Fruit fly (Drosophila melanogaster): ENCODE data around the gene CG13917.
A peak's percentile ranks its signal among the peaks of the same experiment; 100 is the strongest.

CG13917 gene

DNA sequence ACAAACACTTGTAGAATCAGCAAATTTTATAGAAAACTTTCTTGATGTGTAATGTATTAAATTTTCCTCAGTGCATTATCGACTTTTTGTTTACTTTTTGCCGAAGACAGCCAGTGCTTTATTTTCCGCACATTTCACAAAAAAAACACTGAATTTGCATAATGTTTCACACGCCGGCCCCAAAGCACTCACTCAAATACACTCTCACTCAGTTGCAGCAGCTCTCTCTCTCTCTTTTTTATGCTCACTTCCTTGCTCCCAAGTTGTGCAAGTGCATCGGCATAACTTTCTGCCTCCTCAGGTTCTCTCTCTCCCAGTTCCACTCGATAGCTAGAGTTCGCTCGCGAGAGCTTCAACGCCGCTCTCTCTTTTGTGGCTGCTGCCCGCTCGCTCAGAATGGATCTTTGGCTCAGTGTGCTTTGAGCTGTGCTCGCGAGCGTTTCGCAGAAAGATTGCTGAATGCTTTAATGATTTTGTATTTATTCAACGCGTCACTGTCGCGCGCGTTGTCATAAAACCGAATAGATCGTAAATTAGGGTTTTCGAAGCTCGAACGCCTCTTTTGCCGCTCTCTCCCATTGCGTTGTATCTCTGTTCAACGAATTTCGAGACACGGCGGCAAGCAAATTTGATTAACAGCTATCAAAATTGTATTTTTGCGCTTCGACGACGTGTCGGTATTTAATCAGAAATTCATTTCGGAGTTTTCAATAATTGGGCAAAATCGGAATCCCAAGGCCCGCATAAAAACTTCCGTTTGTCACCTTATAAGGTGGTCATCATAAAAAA, 10.0 kb downstream of the CG13917 start:
- TF ChIP-seq noc (tag; optimal IDR thresholded peaks at IDR 0.05), result peak; percentile 70

DNA sequence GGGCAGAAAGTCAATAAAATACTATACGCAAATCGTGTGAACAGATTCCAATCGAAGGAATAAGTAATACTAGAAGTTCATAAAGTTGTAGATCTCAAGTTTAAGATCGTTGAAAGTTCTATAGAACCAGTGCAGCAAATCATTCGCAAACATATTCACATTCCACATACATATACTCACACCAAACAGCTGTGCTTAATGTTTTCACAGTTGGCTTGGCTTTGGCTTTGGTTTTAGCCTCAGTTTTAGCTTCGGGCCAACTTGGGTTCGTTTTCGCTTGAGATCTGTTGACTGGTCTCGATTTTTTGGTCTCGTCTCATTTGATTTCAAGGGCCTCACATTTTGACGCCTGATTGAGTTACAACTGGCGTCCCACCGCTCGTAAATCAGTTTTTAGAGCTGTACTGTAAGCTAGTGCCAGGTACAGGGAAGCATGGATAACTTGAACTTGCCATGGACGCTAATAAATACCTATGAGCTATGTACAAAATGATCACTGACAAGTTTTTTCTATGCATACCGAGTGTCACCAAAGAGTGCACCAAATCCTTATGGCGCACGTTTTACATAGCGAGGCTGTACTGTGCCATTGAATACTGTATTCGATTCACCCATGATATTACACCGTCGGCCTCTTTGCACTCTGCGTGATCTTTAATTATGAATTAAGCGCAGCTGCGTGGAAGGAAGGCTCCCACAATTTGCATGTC, 10.8 kb downstream of the CG13917 start:
- TF ChIP-seq noc (tag; optimal IDR thresholded peaks at IDR 0.05), result peak; percentile 57

DNA sequence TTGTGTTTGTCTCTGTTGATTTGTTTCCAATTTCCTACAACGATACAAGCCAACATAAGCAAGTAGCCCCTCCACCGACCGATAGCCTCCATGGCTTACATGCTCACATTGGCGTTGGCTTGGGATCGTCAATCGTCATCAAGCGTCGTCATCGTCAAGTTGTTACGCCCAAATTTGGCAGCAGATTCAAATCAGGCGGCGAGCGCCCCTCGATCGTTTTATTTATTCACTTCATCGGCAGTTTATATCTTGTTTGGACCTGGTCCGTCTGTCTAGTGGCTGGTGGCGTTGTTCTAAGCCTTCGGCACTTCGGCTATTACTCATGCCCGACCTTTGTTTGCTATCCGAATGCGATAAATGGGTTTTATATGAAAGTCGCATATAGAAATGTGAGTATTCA, 13.7 kb downstream of the CG13917 start:
- TF ChIP-seq noc (tag; optimal IDR thresholded peaks at IDR 0.05), result no peak

DNA sequence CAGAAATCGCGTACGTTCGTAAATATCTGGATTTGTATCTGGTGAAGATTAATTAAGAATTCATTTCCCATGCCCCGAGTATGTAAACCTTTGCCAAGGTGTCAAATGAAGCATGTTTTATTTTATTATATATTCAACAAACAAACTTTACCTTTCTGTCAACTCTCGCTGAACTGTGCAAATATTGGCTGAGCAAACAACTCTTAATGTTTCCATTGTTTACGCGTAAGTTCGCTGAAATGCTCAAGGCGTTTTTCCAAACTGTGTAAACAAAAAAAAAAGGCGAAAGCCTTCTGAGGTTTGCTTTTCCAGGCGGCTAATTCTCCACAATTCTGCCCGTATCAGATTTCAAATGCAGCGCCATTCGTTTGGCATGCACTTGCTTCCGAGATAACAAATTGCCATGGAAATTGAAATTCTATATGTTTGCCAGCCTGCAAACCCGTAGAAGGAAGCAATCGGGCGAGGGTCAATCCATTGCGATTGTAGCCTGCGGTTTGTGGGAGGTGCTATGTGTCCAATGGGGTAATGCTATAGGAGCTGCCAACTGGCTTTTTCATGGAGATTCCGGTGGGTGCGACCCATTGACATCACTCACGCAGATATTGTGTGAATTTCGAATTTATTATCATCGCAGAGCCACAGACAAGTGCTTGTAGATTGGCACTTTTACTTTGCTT, 15.3 kb downstream of the CG13917 start:
- TF ChIP-seq noc (tag; optimal IDR thresholded peaks at IDR 0.05), result peak; percentile 86

DNA sequence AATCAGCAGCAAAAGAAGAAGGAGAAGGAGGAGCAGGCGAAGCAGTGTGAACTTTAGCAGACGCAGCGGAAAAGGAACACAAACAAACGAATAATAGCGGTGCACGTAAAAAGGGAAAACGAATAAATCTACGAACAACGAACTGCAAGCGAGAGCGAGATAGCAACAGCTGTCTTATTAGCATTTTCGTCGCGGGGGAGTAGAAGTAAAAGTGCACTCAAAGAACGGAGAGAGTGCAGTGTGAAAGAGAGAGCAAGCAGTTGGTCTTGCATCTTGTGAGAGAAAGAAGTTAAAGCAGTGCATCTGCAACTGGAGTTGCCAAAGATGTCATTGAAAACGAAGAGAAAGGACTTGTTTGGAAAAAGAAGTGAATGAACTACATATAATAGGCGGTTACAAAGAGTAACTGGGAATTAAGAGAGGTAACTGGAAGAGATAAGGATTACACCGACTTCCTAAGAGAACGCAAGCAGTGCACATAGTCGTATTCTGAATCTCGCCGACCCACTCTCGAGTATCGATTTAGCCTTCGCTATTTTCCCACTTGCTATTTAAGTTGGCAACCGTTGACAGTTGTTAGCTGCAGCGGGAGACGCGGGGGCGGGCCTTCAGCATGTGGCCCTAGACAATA, 16.4 kb downstream of the CG13917 start:
- no peak for TF ChIP-seq noc (tag; optimal IDR thresholded peaks at IDR 0.05)

DNA sequence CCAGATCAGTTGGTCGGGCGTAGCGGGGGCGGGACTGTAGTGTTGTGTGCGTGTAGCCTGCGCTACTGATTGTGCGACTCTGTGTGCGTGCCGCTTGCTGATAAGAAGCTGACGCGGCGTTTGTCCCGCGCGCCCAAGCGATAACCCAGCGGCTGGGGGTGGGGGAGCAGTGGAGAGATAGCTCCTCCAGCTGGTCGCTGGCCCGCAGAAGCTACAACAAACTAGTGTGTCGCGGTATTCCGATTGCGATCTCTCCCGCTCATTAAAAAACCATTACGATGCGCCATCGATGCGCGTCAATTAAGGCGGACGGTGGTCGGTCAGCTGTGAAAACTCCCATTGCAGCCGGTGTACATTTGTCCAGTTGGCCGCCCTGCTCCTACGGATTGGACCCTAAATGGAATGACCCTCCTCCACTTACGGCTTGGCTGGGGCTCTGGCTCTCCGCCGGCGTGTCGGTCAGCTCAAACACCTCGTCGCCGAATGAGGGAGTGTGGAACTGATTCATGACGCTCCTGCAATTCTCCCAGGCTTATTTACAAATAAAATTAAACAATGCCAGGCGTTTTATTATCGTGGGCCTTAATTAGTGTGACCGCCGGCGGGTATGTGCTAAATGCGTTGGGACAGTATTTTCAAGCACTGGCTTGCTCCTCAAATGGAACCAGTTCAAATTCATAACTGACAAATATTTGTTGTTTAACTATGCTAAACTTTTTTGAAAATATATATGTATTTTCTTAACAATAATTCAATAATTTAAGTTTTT, 25.7 kb downstream of the CG13917 start, which contains the start of gene CG12104:
TSS of gene CG12104 (minus strand) at position 611 of the 769 bp plus-strand sequence.
- TF ChIP-seq noc (tag; optimal IDR thresholded peaks at IDR 0.05), result peak; percentile 80

DNA sequence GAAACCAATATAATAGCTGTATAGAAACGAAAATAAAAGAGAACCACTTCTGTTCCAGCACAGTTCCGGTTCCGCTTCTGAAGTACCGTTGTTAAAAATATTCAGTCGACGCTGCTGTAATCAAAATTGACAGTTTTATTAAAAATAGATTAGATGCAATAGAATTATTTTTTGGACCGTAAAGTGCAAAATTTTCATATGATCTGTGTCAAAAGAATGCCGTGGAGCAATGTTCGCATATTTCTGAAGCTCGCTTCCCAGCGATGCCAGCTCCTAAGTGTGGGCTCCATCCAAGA, 26.3 kb downstream of the CG13917 start, which contains the start of the genes CG18170 and CG33791:
TSS of gene CG18170 (plus strand) at position 122 of the 296 bp plus-strand sequence.
TSS of gene CG33791 (plus strand) at position 122 of the 296 bp plus-strand sequence.
- TF ChIP-seq noc (tag; optimal IDR thresholded peaks at IDR 0.05), result no peak

DNA sequence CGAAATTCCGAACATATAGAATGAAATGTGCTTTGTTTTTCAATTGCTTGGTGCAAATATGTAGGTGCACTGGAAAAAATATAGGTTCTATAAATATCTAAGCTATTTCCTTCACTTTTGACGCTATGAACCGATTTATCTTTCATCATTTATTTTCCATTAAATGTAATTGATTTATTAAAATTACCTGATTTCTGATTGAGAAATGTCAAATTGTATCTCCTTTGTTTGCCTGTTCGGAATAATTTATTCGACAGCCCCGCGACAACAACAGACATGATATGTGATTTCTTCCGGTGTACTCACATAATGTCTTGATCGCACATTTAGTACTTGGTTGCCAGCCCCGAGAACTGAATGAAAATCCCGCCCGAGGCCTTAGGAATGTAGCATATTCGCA, 33.1 kb downstream of the CG13917 start:
- TF ChIP-seq noc (tag; optimal IDR thresholded peaks at IDR 0.05), result no peak

DNA sequence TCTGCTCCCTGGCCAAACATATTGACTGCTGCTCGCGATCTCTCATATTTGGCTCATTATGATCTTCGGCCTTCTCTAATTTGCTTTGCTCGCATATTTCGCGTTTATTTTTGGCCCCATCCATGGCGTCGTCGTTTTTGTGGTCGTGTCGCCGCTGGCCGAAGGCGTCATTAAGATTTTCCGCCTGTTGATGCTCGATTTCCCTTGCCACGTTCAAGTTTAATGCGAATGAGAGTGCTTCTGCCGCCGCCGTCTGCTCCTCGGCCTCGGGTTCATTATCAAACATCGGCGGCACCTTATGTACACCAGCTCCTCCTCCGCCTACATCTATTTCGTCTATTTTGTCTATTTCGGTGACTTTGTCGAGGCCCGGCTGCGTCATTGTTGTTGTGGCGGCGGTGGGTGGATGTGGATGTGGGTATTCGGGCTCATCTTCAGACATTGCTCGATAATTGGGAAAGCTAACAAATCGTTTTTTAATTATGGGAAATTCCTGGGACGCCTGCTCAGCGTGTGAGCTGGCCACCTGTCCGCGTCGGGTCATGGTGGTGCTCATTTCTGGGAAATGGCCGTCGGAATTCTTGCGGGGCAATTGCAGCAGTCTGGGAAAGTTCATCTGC, 38.1 kb downstream of the CG13917 start:
- TF ChIP-seq noc (tag; optimal IDR thresholded peaks at IDR 0.05), result no peak

DNA sequence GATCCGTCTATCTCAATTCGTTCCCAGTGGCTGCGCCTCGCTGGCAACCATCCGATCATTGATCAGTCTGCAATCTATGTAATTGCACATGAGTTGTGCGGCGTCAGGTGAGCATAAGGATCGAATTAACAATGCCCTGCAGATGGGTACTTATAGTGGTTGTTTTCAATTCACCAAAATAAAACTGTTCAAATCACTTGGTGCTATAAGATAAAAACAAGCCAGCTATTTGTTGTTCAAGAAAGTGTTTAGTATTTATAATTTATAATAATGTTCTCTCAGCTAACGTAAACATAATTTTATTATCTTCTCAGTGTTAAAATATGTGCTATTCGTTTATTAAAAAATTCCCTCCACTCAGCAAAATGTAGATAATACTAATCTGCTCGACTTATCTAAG, 39.2 kb downstream of the CG13917 start, which contains the start of gene CG12105:
TSS of gene CG12105 (minus strand) at position 101 of the 400 bp plus-strand sequence.
- no peak for TF ChIP-seq noc (tag; optimal IDR thresholded peaks at IDR 0.05)

DNA sequence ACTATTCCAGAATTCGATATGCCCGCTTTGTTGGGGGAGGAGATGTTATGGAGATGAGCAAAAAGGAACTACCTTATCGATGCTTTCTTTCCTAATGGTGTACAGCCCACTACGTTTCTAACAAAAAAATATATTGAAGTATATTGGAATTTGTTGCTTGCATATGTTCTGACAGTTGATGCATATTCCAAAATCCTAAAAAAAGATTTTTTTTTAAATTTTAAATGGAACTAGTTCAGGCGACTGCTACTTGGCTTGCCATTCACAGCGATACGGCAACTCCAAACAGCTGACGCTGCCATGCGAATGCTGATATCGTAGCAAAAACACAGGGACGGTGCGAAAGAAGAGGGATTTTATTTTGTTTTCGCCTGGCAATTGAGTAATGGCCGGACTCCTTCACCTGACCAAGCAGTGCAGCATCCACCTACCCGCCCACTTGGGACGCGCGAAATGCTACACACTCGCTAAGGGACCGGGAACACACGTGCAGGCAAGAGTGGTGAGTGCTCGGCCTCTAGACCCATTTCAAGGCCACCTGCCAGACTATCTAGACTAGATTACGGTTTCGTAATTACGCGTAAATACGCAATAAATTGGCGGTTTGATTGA, 41.7 kb downstream of the CG13917 start, which contains the start of the genes CG13926, ABCB7 and CG33230:
TSS of gene CG13926 (minus strand) at position 43 of the 612 bp plus-strand sequence.
TSS of gene ABCB7 (plus strand) at position 299 of the 612 bp plus-strand sequence.
TSS of gene CG33230 (plus strand) at position 299 of the 612 bp plus-strand sequence.
- peak; percentile 69 for TF ChIP-seq noc (tag; optimal IDR thresholded peaks at IDR 0.05)

DNA sequence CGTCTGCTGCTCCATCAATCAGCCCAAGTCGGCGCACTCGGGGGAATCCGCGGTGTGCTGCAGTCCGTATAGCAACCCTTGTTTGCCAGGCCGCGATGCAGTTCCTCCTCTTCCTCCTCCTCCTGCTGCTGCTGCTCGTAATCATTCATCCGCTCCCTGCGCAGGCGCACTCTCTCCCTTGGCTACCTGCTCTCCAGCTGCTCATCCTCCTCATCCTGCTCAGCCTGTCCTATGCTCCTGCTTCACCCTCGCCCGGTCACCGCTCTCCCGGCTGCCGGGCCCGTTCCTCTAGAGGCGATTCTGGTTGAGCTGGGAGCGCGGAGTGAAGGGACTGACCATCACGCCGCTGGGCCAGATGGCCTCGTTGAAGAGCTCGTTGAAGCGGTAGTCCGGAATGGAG, 50.4 kb downstream of the CG13917 start:
- TF ChIP-seq noc (tag; optimal IDR thresholded peaks at IDR 0.05), result no peak

DNA sequence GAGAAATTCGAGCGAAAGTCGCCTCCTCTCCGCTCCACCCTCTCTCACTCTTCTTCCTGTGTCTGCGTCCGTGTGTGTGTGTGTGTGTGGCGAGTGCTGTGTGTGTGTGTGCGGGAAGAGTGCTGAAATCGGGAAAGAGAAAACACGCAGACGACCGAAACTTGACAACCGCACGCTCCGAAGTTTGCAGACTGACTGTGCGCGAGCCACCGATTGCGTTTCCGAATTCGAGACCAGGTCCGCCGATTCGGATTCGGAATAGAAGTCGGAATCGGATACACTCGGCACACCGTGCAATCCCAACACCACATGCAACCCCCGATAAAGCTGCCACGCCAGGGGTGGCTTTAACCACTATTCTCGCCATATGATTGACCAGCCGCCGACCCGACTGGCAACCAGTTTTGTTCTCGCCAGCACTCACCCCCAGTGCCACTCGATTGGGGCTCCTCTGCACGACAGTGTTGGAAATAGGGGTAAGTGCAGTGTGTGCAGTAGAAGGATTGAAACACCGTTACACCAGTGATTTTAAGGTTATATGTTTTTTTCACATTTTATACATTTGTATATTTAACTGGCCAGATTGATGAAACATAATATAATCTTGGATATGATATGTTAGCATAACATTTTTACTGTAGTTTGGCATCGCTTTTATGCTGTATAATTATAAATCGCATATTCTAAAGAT, 51.8 kb downstream of the CG13917 start, which contains the start of gene CG13928:
TSS of gene CG13928 (minus strand) at position 202 of the 691 bp plus-strand sequence.
- TF ChIP-seq noc (tag; optimal IDR thresholded peaks at IDR 0.05), result no peak

All from whole organism, larva.